Fruit fly (Drosophila melanogaster) whole organism, embryonic: ENCODE measurements around the gene Dph3.
A peak's percentile ranks its signal among the peaks of the same experiment; 100 is the strongest.

Experiments used
- Blimp-1 ChIP-seq: fragments of 200-800 bp; sonication (Bioruptor generic); optimal IDR thresholded peaks from 3 replicates; lab custom pipeline; 2018; ENCODE audit warnings: missing biosample characterization, missing genetic modification characterization, mild to moderate bottlenecking, moderate library complexity, missing genetic modification reagents
- CG10267 ChIP-seq: fragments of 200-800 bp; sonication (Bioruptor generic); optimal IDR thresholded peaks from 2 replicates; lab custom pipeline; 2018; ENCODE audit warnings: missing biosample characterization, mild to moderate bottlenecking, missing genetic modification characterization, moderate library complexity
- CG10565 ChIP-seq: fragments of 200-800 bp; sonication (Bioruptor generic); optimal IDR thresholded peaks from 3 replicates; lab custom pipeline; 2016; ENCODE audit warnings: missing biosample characterization, mild to moderate bottlenecking, missing genetic modification characterization
- CG11456 ChIP-seq: fragments of 200-800 bp; sonication (Bioruptor generic); IDR thresholded peaks from 3 replicates; pipeline ENCODE4 v1.3.6; 2022; ENCODE audit warnings: missing biosample characterization, missing genetic modification characterization
- CG12236 ChIP-seq: fragments of 200-800 bp; sonication (Bioruptor generic); optimal IDR thresholded peaks from 2 replicates; lab custom pipeline; 2016; ENCODE audit warnings: missing biosample characterization, missing genetic modification characterization
- CG17186 ChIP-seq: fragments of 200-800 bp; sonication (Bioruptor generic); optimal IDR thresholded peaks from 3 replicates; lab custom pipeline; 2017; ENCODE audit warnings: missing biosample characterization, missing genetic modification reagents, missing genetic modification characterization
- CG3065 ChIP-seq: fragments of 200-800 bp; sonication (Bioruptor generic); optimal IDR thresholded peaks from 2 replicates; lab custom pipeline; 2016; ENCODE audit warnings: missing biosample characterization, missing genetic modification characterization
- CG32532 ChIP-seq: fragments of 200-800 bp; sonication (Bioruptor generic); IDR thresholded peaks from 2 replicates; pipeline ENCODE4 v1.3.6; 2022; ENCODE audit warnings: missing biosample characterization, missing genetic modification characterization
- CG34224 ChIP-seq: fragments of 200-800 bp; sonication (Bioruptor generic); IDR thresholded peaks from 3 replicates; pipeline ENCODE4 v1.3.6; 2022; ENCODE audit warnings: missing biosample characterization, missing genetic modification characterization; ENCODE audit not compliant: partially characterized antibody
- CG34422 ChIP-seq: fragments of 200-800 bp; sonication (Bioruptor generic); IDR thresholded peaks from 3 replicates; pipeline ENCODE4 v1.3.6; 2022; ENCODE audit warnings: missing biosample characterization, missing genetic modification characterization
- CG6254 ChIP-seq: fragments of 200-800 bp; sonication (Bioruptor generic); optimal IDR thresholded peaks from 3 replicates; lab custom pipeline; 2017; ENCODE audit warnings: mild to moderate bottlenecking, missing biosample characterization, missing genetic modification reagents, missing genetic modification characterization
- CG8359 ChIP-seq: fragments of 200-800 bp; sonication (Bioruptor generic); optimal IDR thresholded peaks from 2 replicates; lab custom pipeline; 2017; ENCODE audit warnings: missing biosample characterization, mild to moderate bottlenecking, missing genetic modification characterization, borderline replicate concordance
- CG8944 ChIP-seq: fragments of 200-800 bp; sonication (Bioruptor generic); optimal IDR thresholded peaks from 3 replicates; lab custom pipeline; 2016; ENCODE audit warnings: missing biosample characterization, missing genetic modification characterization
- CG9437 ChIP-seq: fragments of 200-800 bp; sonication (Bioruptor generic); optimal IDR thresholded peaks from 2 replicates; lab custom pipeline; 2018; ENCODE audit warnings: missing biosample characterization, mild to moderate bottlenecking, missing genetic modification characterization
- CkIIα-i1 ChIP-seq: fragments of 200-800 bp; sonication (Bioruptor generic); IDR thresholded peaks from 2 replicates; pipeline ENCODE4 v1.3.6; 2022; ENCODE audit warnings: missing biosample characterization, missing genetic modification characterization
- Ets97D ChIP-seq: fragments of 200-800 bp; sonication (Bioruptor generic); optimal IDR thresholded peaks from 3 replicates; lab custom pipeline; 2016; ENCODE audit warnings: missing biosample characterization, missing genetic modification characterization
- HLHmδ ChIP-seq: fragments of 200-800 bp; sonication (Bioruptor generic); optimal IDR thresholded peaks from 2 replicates; lab custom pipeline; 2018; ENCODE audit warnings: missing biosample characterization, mild to moderate bottlenecking, missing genetic modification characterization, moderate library complexity
- HmgD ChIP-seq: fragments of 200-800 bp; sonication (Bioruptor generic); optimal IDR thresholded peaks from 3 replicates; lab custom pipeline; 2016; ENCODE audit warnings: missing biosample characterization, missing genetic modification characterization
- Med ChIP-seq: fragments of 200-800 bp; sonication (Bioruptor generic); peaks from one replicate; lab custom pipeline; 2016; ENCODE audit warnings: missing biosample characterization, missing genetic modification characterization, mild to moderate bottlenecking, inconsistent platforms, moderate library complexity
- Mes4 ChIP-seq: fragments of 200-800 bp; sonication (Bioruptor generic); optimal IDR thresholded peaks from 2 replicates; lab custom pipeline; 2016; ENCODE audit warnings: missing biosample characterization, missing genetic modification characterization
- NC2α ChIP-seq: fragments of 200-800 bp; sonication (Bioruptor generic); optimal IDR thresholded peaks from 2 replicates; lab custom pipeline; 2016; ENCODE audit warnings: missing biosample characterization, missing genetic modification characterization
- NFAT ChIP-seq: fragments of 200-800 bp; sonication (Bioruptor generic); IDR thresholded peaks from 2 replicates; pipeline ENCODE4 v1.3.6; 2022; ENCODE audit warnings: missing biosample characterization, missing genetic modification characterization
- NfI ChIP-seq: fragments of 200-800 bp; sonication (Bioruptor generic); optimal IDR thresholded peaks from 3 replicates; lab custom pipeline; 2018; ENCODE audit warnings: missing biosample characterization, mild to moderate bottlenecking, missing genetic modification characterization, moderate library complexity
- Side ChIP-seq: fragments of 200-800 bp; sonication (Bioruptor generic); optimal IDR thresholded peaks from 2 replicates; lab custom pipeline; 2016; ENCODE audit warnings: missing biosample characterization, missing genetic modification characterization
- Sox102F ChIP-seq: fragments of 200-800 bp; sonication (Bioruptor generic); optimal IDR thresholded peaks from 2 replicates; lab custom pipeline; 2018; ENCODE audit warnings: missing biosample characterization, mild to moderate bottlenecking, missing genetic modification characterization, moderate library complexity
- Spps ChIP-seq: fragments of 200-800 bp; sonication (Bioruptor generic); optimal IDR thresholded peaks from 2 replicates; lab custom pipeline; 2018; ENCODE audit warnings: missing biosample characterization, mild to moderate bottlenecking, missing genetic modification characterization
- Tbp ChIP-seq: fragments of >200 bp; optimal IDR thresholded peaks from 2 replicates; lab custom pipeline; 2018; ENCODE audit warnings: missing biosample characterization, missing genetic modification characterization
- Usf ChIP-seq: fragments of 200-800 bp; sonication (Bioruptor generic); optimal IDR thresholded peaks from 2 replicates; lab custom pipeline; 2017; ENCODE audit warnings: missing genotype, missing biosample characterization, missing genetic modification characterization
- Xbp1 ChIP-seq: fragments of 200-800 bp; sonication (Bioruptor generic); optimal IDR thresholded peaks from 3 replicates; lab custom pipeline; 2016; ENCODE audit warnings: missing biosample characterization, mild to moderate bottlenecking, missing genetic modification characterization
- ab ChIP-seq: fragments of 200-800 bp; sonication (Bioruptor generic); optimal IDR thresholded peaks from 2 replicates; lab custom pipeline; 2016; ENCODE audit warnings: missing biosample characterization, missing genetic modification characterization
- abd-A ChIP-seq: fragments of 200-800 bp; sonication (Bioruptor generic); optimal IDR thresholded peaks from 3 replicates; lab custom pipeline; 2019; ENCODE audit warnings: missing biosample characterization, mild to moderate bottlenecking, missing genetic modification characterization, moderate library complexity
- aop ChIP-seq: fragments of 200-800 bp; sonication (Bioruptor generic); IDR thresholded peaks from 2 replicates; pipeline ENCODE4 v1.3.6; 2022; ENCODE audit warnings: missing biosample characterization, missing genetic modification characterization
- ci ChIP-seq: fragments of 200-800 bp; sonication (Bioruptor generic); IDR thresholded peaks from 3 replicates; pipeline ENCODE4 v1.3.6; 2022; ENCODE audit warnings: missing biosample characterization, missing genetic modification characterization
- croc ChIP-seq: fragments of 200-800 bp; sonication (Bioruptor generic); conservative IDR thresholded peaks from 3 replicates; pipeline ENCODE4 v1.3.6; 2022; ENCODE audit warnings: missing biosample characterization, missing genetic modification characterization
- emc ChIP-seq: fragments of 200-800 bp; sonication (Bioruptor generic); optimal IDR thresholded peaks from 2 replicates; lab custom pipeline; 2016; ENCODE audit warnings: missing biosample characterization, missing genetic modification characterization
- fd64A ChIP-seq: fragments of 200-800 bp; sonication (Bioruptor generic); optimal IDR thresholded peaks from 3 replicates; lab custom pipeline; 2018; ENCODE audit warnings: missing biosample characterization, mild to moderate bottlenecking, missing genetic modification characterization
- grau ChIP-seq: fragments of 200-800 bp; optimal IDR thresholded peaks from 3 replicates; lab custom pipeline; 2019; ENCODE audit warnings: missing biosample characterization, mild to moderate bottlenecking, missing genetic modification characterization, moderate library complexity
- kni ChIP-seq: fragments of 200-800 bp; sonication (Bioruptor generic); optimal IDR thresholded peaks from 3 replicates; lab custom pipeline; 2017; ENCODE audit warnings: mild to moderate bottlenecking, missing biosample characterization, missing genetic modification reagents, missing genetic modification characterization
- lmd ChIP-seq: fragments of 200-800 bp; sonication (Bioruptor generic); IDR thresholded peaks from 2 replicates; pipeline ENCODE4 v1.3.6; 2022; ENCODE audit warnings: missing biosample characterization, missing genetic modification characterization
- nerfin-1 ChIP-seq: fragments of 200-800 bp; sonication (Bioruptor generic); optimal IDR thresholded peaks from 3 replicates; lab custom pipeline; 2019; ENCODE audit warnings: missing biosample characterization, mild to moderate bottlenecking, missing genetic modification characterization, moderate library complexity
- p53 ChIP-seq: fragments of 200-800 bp; sonication (Bioruptor generic); optimal IDR thresholded peaks from 2 replicates; lab custom pipeline; 2016; ENCODE audit warnings: missing biosample characterization, missing genetic modification characterization
- pan ChIP-seq, 4 experiments: fragments of >200 bp in 3 of 4; fragments of 200-800 bp in 1 of 4; sonication (Bioruptor generic) in 1 of 4; optimal IDR thresholded peaks in 3 of 4; IDR thresholded peaks in 1 of 4; 2 replicates each; pipeline versions ENCODE4 v1.3.6 to Lab custom; 2017 to 2022; ENCODE audit warnings: missing biosample characterization in 2 of 4, missing genetic modification characterization in 2 of 4, mixed read lengths in 1 of 4
- rib ChIP-seq: fragments of 200-800 bp; sonication (Bioruptor generic); IDR thresholded peaks from 2 replicates; pipeline ENCODE4 v1.3.6; 2022; ENCODE audit warnings: missing biosample characterization, missing genetic modification characterization
- run ChIP-seq: fragments of 200-800 bp; sonication (Bioruptor generic); optimal IDR thresholded peaks from 3 replicates; lab custom pipeline; 2018; ENCODE audit warnings: missing biosample characterization, mild to moderate bottlenecking, missing genetic modification characterization
- scrt ChIP-seq: fragments of 200-800 bp; sonication (Bioruptor generic); optimal IDR thresholded peaks from 2 replicates; lab custom pipeline; 2018; ENCODE audit warnings: missing biosample characterization, mild to moderate bottlenecking, missing genetic modification characterization, moderate library complexity
- sens ChIP-seq: fragments of 200-800 bp; sonication (Bioruptor generic); peaks from one replicate; lab custom pipeline; 2016; ENCODE audit warnings: missing biosample characterization, missing genetic modification characterization
- sens-2 ChIP-seq: fragments of 200-800 bp; sonication (Bioruptor generic); IDR thresholded peaks from 2 replicates; pipeline ENCODE4 v1.3.6; 2022; ENCODE audit warnings: missing biosample characterization, missing genetic modification characterization
- sob ChIP-seq: fragments of 200-800 bp; sonication (Bioruptor generic); IDR thresholded peaks from 2 replicates; pipeline ENCODE4 v1.3.6; 2022; ENCODE audit warnings: missing biosample characterization, missing genetic modification characterization
- stwl ChIP-seq: fragments of 200-800 bp; sonication (Bioruptor generic); optimal IDR thresholded peaks from 3 replicates; lab custom pipeline; 2018; ENCODE audit warnings: missing biosample characterization, mild to moderate bottlenecking, missing genetic modification characterization, moderate library complexity
- vvl ChIP-seq: fragments of 200-800 bp; sonication (Bioruptor generic); IDR thresholded peaks from 2 replicates; pipeline ENCODE4 v1.3.6; 2022; ENCODE audit warnings: missing biosample characterization, missing genetic modification characterization

Dph3 gene

dm6 chr3R:11214449-11214950 is 17.2 kb upstream of the Dph3 start, which contains the start of gene ZnT86D (continued):
- TF ChIP-seq CG6254 (peak; percentile 5), CG11456 (GFP tag; lab: Robert Waterston, UW) (no peak), emc (GFP tag; lab: Kevin White, UChicago) (peak; percentile 59), CG34422 (GFP tag; lab: Robert Waterston, UW) (peak; percentile 60; the same call in 2 of the 3 replicates), Mes4 (GFP tag; lab: Kevin White, UChicago) (peak; percentile 26), Blimp-1 (GFP tag; lab: Kevin White, UChicago) (peak; percentile 43), nerfin-1 (tag; lab: Kevin White, UChicago) (peak; percentile 49), HLHmδ (no peak), abd-A (no peak), grau (tag; lab: Kevin White, UChicago) (peak; percentile 99), Xbp1 (peak; percentile 54), HmgD (GFP tag; lab: Kevin White, UChicago) (no peak), p53 (GFP tag; lab: Kevin White, UChicago) (no peak), Sox102F (GFP tag; lab: Kevin White, UChicago) (peak; percentile 58), CG8359 (GFP tag; lab: Kevin White, UChicago) (no peak), stwl (tag; lab: Kevin White, UChicago) (peak; percentile 58), CG34224 (GFP tag; lab: Robert Waterston, UW) (no peak), NfI (GFP tag; lab: Kevin White, UChicago) (peak; percentile 67), CG10565 (GFP tag; lab: Kevin White, UChicago) (no peak), pan (optimal IDR thresholded peaks at IDR 0.05; lab: Kevin White, UChicago) (no peak), pan (GFP tag; optimal IDR thresholded peaks at IDR 0.05 in 1 of 2, IDR thresholded peaks at IDR 0.05 in 1 of 2) (no peak), CG9437 (peak; percentile 60), CG8944 (peak; percentile 4), CG3065 (GFP tag; lab: Kevin White, UChicago) (no peak), Med (GFP tag; lab: Kevin White, UChicago) (peak; percentile 95), sens (GFP tag; lab: Kevin White, UChicago) (peak; percentile 90), CG12236 (no peak), ci (0 out of 3 replicates have a peak, but pooled peaks have one; percentile 55), NFAT (no peak), Usf (GFP tag; lab: Kevin White, UChicago) (no peak), NC2α (no peak), sob (peak; percentile 60; the same call in 1 of the 2 replicates), Spps (no peak), lmd (GFP tag; lab: Robert Waterston, UW) (peak; percentile 56; the same call in 1 of the 2 replicates), Side (GFP tag; lab: Kevin White, UChicago) (peak; percentile 13), scrt (GFP tag; lab: Kevin White, UChicago) (peak; percentile 20), fd64A (no peak), CG32532 (GFP tag; lab: Robert Waterston, UW) (peak; percentile 68), rib (GFP tag; lab: Robert Waterston, UW) (no peak), aop (GFP tag; lab: Robert Waterston, UW) (no peak), vvl (GFP tag; lab: Robert Waterston, UW) (peak; percentile 24; the same call in 1 of the 2 replicates), run (no peak), Tbp (GFP tag; lab: Kevin White, UChicago) (no peak), CG17186 (GFP tag; lab: Kevin White, UChicago) (no peak), Ets97D (GFP tag; lab: Kevin White, UChicago) (peak; percentile 57), sens-2 (no peak), CkIIα-i1 (no peak), ab (no peak), CG10267 (peak; percentile 54), croc (0 out of 3 replicates have a peak, but pooled peaks have one; percentile 33), kni (peak; percentile 64)
